Worm (Caenorhabditis elegans): ENCODE data around the gene phat-4.

The phat-4 gene

DNA sequence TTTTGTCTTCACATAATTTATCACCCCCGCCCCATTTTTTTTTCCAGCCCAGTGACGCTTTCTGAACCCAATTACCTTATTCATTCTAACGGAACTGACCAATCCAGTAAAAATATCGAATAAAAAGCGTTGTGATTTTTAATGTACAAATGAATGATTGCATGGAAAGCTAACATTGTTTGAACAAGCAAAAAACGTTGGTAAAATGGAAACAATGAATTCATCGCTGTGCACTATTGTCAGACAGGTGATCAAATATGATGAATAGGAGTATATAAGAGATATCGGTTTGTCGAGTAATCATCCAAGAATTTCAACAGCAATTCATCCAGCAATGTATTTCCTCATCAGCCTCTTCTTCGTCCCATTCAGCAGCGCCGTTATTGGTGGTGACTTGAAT, at the start of gene phat-4:
Gene phat-4, plus strand, starts transcription at position 301 of the 400 bp plus-strand sequence.
- TF ChIP-seq unc-62 (GFP tag; optimal IDR thresholded peaks at IDR 0.05): no peak

ce11 chrV:4080546-4080945, 49.2 kb upstream of the phat-4 start:
- no peak for TF ChIP-seq unc-62 (GFP tag; optimal IDR thresholded peaks at IDR 0.05)

DNA sequence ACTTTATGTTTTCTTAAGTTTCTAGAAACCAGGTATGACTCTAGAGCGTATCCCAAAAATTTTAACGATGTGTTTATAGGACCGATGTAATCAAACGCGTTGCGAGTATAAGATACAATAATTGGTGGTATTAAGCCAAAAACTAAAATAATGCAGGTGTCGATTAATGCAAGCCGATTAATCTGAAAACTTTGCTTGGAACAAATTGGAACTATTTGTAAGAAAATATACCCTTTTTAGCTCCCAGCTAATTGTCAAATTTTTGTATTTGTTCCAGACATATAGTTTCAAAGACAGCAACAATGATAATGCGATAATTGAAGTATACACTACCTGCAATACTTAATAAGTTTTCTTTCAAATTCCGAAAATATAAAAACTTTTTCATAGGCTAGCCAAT, 48.4 kb upstream of the phat-4 start, which contains the start of gene srh-211:
Gene srh-211, minus strand, starts transcription at position 101 of the 400 bp plus-strand sequence.
- TF ChIP-seq unc-62 (GFP tag; optimal IDR thresholded peaks at IDR 0.05): no peak

DNA sequence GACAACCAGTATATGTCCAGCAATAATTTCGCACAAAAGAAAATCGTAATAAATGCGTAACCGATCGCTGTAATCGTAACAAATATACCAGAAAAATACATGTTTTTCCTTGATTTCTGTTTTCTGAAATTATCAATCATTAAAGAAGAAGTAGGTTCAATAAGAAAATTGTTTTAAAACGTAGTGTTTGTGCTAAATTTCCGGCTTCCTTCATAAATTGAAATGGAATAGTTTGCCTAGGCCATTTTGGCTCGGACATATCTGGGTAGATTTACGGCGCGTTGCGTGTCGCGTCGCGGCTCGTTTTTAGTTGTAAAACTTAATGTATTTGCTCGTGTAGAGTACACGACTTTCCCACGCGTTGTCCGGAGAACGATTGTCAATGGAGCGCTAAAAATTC, 46.8 kb upstream of the phat-4 start, which contains the start of gene F38H12.5:
Gene F38H12.5, minus strand, starts transcription at position 101 of the 400 bp plus-strand sequence.
- no peak for TF ChIP-seq unc-62 (GFP tag; optimal IDR thresholded peaks at IDR 0.05)

ce11 chrV:4094740-4095139, 35.0 kb upstream of the phat-4 start, which contains the start of gene nhr-181:
Gene nhr-181 (plus strand): TSS chrV:4095040.
- no peak for TF ChIP-seq unc-62 (GFP tag; optimal IDR thresholded peaks at IDR 0.05)

DNA sequence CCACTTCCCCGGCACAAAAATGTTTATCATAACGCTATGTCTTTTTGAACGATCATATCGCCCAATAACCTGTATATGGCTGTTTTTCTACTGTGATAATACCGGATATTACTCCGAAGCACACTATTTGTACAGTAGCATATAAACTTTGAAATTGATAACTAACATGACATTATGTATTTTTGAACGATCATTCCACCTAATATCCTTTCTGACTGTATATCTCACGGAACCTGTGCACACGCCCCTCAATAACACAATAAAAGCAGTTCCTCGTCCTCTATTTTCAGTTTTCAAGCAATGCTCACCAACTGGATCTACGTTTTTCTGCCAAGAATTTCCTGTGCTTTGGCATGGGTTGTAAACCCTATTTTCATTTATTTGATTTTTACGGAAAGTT, 28.1 kb upstream of the phat-4 start, which contains the start of gene srj-40:
Gene srj-40, plus strand, starts transcription at position 301 of the 400 bp plus-strand sequence.
- no peak for TF ChIP-seq unc-62 (GFP tag; optimal IDR thresholded peaks at IDR 0.05)

- no peak for TF ChIP-seq unc-62 (GFP tag; optimal IDR thresholded peaks at IDR 0.05)
Measured at ce11 chrV:4104298-4104697, 25.4 kb upstream of the phat-4 start, which contains the start of gene srj-39. Gene srj-39 (plus strand): TSS chrV:4104598.

- no peak for TF ChIP-seq unc-62 (GFP tag; optimal IDR thresholded peaks at IDR 0.05)
Measured at ce11 chrV:4106688-4107087, 23.0 kb upstream of the phat-4 start.

DNA sequence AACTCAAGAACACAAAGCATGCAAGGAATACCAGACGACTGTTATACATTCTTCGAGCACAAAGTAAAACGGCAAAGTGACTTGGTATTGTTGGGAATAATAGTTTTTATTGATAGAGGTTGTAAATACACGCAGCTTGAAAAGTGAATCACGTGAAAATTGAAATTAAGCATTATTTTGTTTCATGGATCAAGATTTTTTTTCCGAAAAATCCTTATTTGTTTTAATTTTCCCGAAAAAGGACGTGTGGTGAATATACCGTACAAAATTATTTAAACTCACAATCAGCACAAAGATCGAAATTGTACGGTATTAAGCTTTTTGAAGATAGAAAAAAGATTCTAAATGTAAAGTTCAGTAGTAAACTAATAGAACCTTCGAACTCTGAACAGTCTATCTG, 19.8 kb upstream of the phat-4 start, which contains the start of gene clc-18:
Gene clc-18, minus strand, starts transcription at position 101 of the 400 bp plus-strand sequence.
- TF ChIP-seq unc-62 (GFP tag; optimal IDR thresholded peaks at IDR 0.05): no peak

ce11 chrV:4112516-4112915, 17.2 kb upstream of the phat-4 start, which contains the start of gene srw-134:
Gene srw-134 (minus strand): TSS chrV:4112616.
- no peak for TF ChIP-seq unc-62 (GFP tag; optimal IDR thresholded peaks at IDR 0.05)

- TF ChIP-seq unc-62 (GFP tag; optimal IDR thresholded peaks at IDR 0.05): no peak
Measured at ce11 chrV:4114627-4115026, 15.1 kb upstream of the phat-4 start, which contains the start of gene srw-133. Gene srw-133 (minus strand): TSS chrV:4114727.

DNA sequence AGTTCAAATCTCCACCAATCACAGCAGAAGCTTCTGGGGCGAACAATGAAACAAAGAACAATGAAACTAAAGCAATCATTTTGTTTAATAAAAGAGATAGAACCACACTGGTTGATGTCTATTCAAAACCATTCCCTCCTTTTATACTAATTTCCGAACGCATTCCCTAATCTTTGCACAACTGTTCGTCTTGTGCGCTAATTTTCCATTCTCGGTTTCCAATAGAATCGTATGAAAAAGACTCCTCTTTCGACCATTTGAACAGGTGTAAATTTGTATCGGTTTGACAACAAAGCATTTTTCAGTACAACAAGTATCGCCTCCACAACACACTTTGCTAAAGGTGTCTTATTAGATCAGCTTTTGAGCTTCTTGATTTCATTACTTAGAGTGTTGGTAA, 13.6 kb upstream of the phat-4 start, which contains the start of gene T05B4.8:
Gene T05B4.8, minus strand, starts transcription at position 101 of the 400 bp plus-strand sequence.
- TF ChIP-seq unc-62 (GFP tag; optimal IDR thresholded peaks at IDR 0.05): no peak

- TF ChIP-seq unc-62 (GFP tag; optimal IDR thresholded peaks at IDR 0.05): no peak
Measured at ce11 chrV:4118332-4118731, 11.4 kb upstream of the phat-4 start, which contains the start of gene T05B4.9. Gene T05B4.9 (minus strand): TSS chrV:4118432.

- no peak for TF ChIP-seq unc-62 (GFP tag; optimal IDR thresholded peaks at IDR 0.05)
Measured at ce11 chrV:4120629-4121028, 9.1 kb upstream of the phat-4 start, which contains the start of gene T05B4.10. Gene T05B4.10 (minus strand): TSS chrV:4120729.

- TF ChIP-seq unc-62 (GFP tag; optimal IDR thresholded peaks at IDR 0.05): no peak
Measured at ce11 chrV:4122415-4122814, 7.3 kb upstream of the phat-4 start, which contains the start of gene phat-5. Gene phat-5 (minus strand): TSS chrV:4122515.

- no peak for TF ChIP-seq unc-62 (GFP tag; optimal IDR thresholded peaks at IDR 0.05)
Measured at ce11 chrV:4125552-4126084, 4.1 kb upstream of the phat-4 start, which contains the start of gene T05B4.12. Gene T05B4.12 (minus strand): TSS chrV:4126034.

DNA sequence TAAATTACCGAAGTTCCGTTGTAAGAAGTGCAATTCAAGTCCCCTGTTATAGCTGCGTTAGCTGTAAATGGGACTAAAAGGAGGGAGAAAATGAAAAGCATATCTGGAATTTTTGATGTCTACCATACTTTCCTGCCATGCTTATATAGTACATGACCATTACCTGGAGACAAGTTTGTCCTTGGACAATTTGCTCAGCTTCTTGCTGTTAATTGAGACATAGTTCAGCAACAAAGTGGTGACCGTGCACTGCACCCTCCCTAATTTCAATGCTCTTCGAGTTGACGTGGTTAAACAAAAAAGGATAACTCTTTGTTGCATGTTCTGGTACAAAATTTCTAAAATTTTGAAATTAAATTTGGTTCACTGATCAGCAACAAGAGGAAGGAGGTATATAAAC, 2.3 kb upstream of the phat-4 start, which contains the start of gene T05B4.13:
Gene T05B4.13, minus strand, starts transcription at position 101 of the 400 bp plus-strand sequence.
- TF ChIP-seq unc-62 (GFP tag; optimal IDR thresholded peaks at IDR 0.05): no peak

Measured in whole organism, dauer.